Fruit fly (Drosophila melanogaster): ENCODE data around the gene CG14074.
A peak's percentile ranks its signal among the peaks of the same experiment; 100 is the strongest.

CG14074 gene

DNA sequence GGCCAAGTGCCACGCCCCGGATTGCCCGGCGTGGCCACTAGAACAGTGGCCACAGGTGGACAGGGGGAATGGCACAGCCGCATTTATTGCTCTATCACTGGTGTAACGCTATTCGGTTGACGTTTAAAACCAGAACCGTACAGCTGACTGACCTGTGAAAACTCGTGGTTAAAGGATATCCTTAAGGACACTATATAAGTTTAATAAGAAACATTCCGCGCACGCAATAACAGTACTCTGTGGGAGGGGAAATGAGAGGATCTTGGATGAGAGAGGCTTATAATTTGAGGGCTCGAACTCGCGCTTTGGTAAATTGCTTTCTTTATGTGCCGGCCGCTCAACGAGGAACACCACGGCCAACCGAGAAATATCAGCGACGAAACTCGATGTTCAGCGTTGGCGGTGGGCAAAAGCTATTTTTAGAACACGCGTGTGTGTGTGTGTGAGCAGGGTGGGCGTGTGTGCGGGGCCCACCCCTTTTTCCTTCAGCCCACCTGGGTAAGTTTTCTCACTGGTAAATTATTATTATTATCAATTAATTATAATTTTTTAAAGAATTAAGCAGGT, 30.4 kb downstream of the CG14074 start (continued):
- no peak for TF ChIP-seq dpn (GFP tag; optimal IDR thresholded peaks at IDR 0.05)
- TF ChIP-seq lmd (GFP tag; IDR thresholded peaks at IDR 0.05) = no peak
- no peak for TF ChIP-seq Hand (GFP tag; optimal IDR thresholded peaks at IDR 0.05)
- no peak for TF ChIP-seq TFAM (GFP tag; optimal IDR thresholded peaks at IDR 0.05)
- TF ChIP-seq Taf1 (GFP tag; IDR thresholded peaks at IDR 0.05) = no peak
- no peak for TF ChIP-seq HLHmδ (GFP tag; optimal IDR thresholded peaks at IDR 0.05)
- TF ChIP-seq grn (GFP tag; optimal IDR thresholded peaks at IDR 0.05) = no peak
- TF ChIP-seq CG2116 (GFP tag; optimal IDR thresholded peaks at IDR 0.05) = no peak
- no peak for TF ChIP-seq kay (GFP tag; optimal IDR thresholded peaks at IDR 0.05)
- peak; percentile 8 for TF ChIP-seq pros (GFP tag; optimal IDR thresholded peaks at IDR 0.05)
- no peak for TF ChIP-seq Atf3 (GFP tag; optimal IDR thresholded peaks at IDR 0.05)
- no peak for TF ChIP-seq peb (GFP tag; IDR thresholded peaks at IDR 0.05)
- TF ChIP-seq tna (GFP tag; IDR thresholded peaks at IDR 0.05; ENCODE audit: partially characterized antibody) = 0 out of 2 replicates have a peak, but pooled peaks have one; percentile 47
- TF ChIP-seq ci (GFP tag; IDR thresholded peaks at IDR 0.05) = peak; percentile 23; the same call in 1 of the 3 replicates
- no peak for TF ChIP-seq so (GFP tag; IDR thresholded peaks at IDR 0.05)
- no peak for TF ChIP-seq org-1 (GFP tag; optimal IDR thresholded peaks at IDR 0.05)
- no peak for TF ChIP-seq CG12155 (GFP tag; optimal IDR thresholded peaks at IDR 0.05)
- TF ChIP-seq gcm2 (GFP tag; optimal IDR thresholded peaks at IDR 0.05) = no peak
- TF ChIP-seq Abd-B (GFP tag; optimal IDR thresholded peaks at IDR 0.05) = no peak
- TF ChIP-seq stwl (tag; optimal IDR thresholded peaks at IDR 0.05) = no peak
- no peak for TF ChIP-seq CG3163 (GFP tag; optimal IDR thresholded peaks at IDR 0.05)
- no peak; the same call in 1 of the 2 replicates for TF ChIP-seq HLH3B (GFP tag; IDR thresholded peaks at IDR 0.05)
- TF ChIP-seq sima (GFP tag; optimal IDR thresholded peaks at IDR 0.05) = no peak
- TF ChIP-seq CG5245 (GFP tag; optimal IDR thresholded peaks at IDR 0.05) = no peak
- TF ChIP-seq Atf-2 (GFP tag; optimal IDR thresholded peaks at IDR 0.05) = no peak
- TF ChIP-seq mld (GFP tag; IDR thresholded peaks at IDR 0.05; ENCODE audit: partially characterized antibody) = peak; percentile 56; the same call in 2 of the 3 replicates
- no peak for TF ChIP-seq CG31224 (GFP tag; IDR thresholded peaks at IDR 0.05)
- TF ChIP-seq Dip3 (GFP tag; optimal IDR thresholded peaks at IDR 0.05) = no peak
- no peak for TF ChIP-seq CG32532 (GFP tag; IDR thresholded peaks at IDR 0.05)
- peak; percentile 16 for TF ChIP-seq abd-A (tag; optimal IDR thresholded peaks at IDR 0.05)
- no peak for TF ChIP-seq CG32772 (GFP tag; IDR thresholded peaks at IDR 0.05)
- no peak for TF ChIP-seq CG12236 (GFP tag; optimal IDR thresholded peaks at IDR 0.05)
- TF ChIP-seq CG16813 (GFP tag; IDR thresholded peaks at IDR 0.05; ENCODE audit: partially characterized antibody) = no peak
- TF ChIP-seq pum (GFP tag; optimal IDR thresholded peaks at IDR 0.05) = no peak
- TF ChIP-seq CG10979 (tag; optimal IDR thresholded peaks at IDR 0.05) = no peak
- no peak for TF ChIP-seq CG11093 (GFP tag; IDR thresholded peaks at IDR 0.05)
- no peak for TF ChIP-seq CG4424 (GFP tag; optimal IDR thresholded peaks at IDR 0.05)
- no peak for TF ChIP-seq usp (GFP tag; optimal IDR thresholded peaks at IDR 0.05)
- no peak for TF ChIP-seq wor (GFP tag; IDR thresholded peaks at IDR 0.05)
- TF ChIP-seq CG18599 (GFP tag; optimal IDR thresholded peaks at IDR 0.05) = no peak
- TF ChIP-seq CG18262 (tag; optimal IDR thresholded peaks at IDR 0.05) = no peak
- TF ChIP-seq hbn (GFP tag; IDR thresholded peaks at IDR 0.05; ENCODE audit: partially characterized antibody) = no peak
- TF ChIP-seq Ravus (GFP tag; IDR thresholded peaks at IDR 0.05) = no peak
- TF ChIP-seq CG13775 (GFP tag; optimal IDR thresholded peaks at IDR 0.05) = no peak
- no peak for TF ChIP-seq CG8944 (GFP tag; optimal IDR thresholded peaks at IDR 0.05)
- TF ChIP-seq CG6254 (GFP tag; optimal IDR thresholded peaks at IDR 0.05) = peak; percentile 13
- TF ChIP-seq CG12659 (GFP tag; optimal IDR thresholded peaks at IDR 0.05) = no peak
- no peak for TF ChIP-seq CG9932 (GFP tag; IDR thresholded peaks at IDR 0.05)
- no peak for TF ChIP-seq dmrt11E (tag; optimal IDR thresholded peaks at IDR 0.05)
- no peak for TF ChIP-seq sna (GFP tag; IDR thresholded peaks at IDR 0.05; ENCODE audit: partially characterized antibody)
- TF ChIP-seq CG34422 (GFP tag; IDR thresholded peaks at IDR 0.05) = no peak
